Worm (Caenorhabditis elegans): ENCODE measurements around the gene nlf-1.

DNA sequence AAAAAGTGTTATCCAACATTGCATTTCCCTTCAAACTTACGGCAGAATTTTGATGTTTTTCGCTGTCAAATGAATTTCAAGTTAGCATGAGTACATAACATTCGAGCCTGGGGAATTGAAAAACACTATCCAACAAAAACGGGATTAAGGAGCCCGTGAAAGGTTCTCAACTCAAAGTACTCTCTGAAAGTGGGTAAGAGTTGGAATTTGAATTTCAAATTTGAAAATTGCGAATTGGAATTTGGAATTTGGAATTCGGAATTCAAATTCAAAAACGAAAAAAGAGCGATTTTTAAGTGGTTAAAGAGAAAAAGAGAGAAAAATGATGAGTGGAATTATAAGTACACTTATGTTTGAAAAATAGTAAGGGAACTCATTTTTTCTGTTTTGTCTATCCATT is 26.1 kb downstream of the nlf-1 start, which contains the start of the genes C09E10.3 and dgk-1:
- TF ChIP-seq set-16 (GFP tag; IDR thresholded peaks at IDR 0.05) (no peak), Y5F2A.4 (GFP tag; optimal IDR thresholded peaks at IDR 0.05) (no peak)
